Worm (Caenorhabditis elegans) whole organism, late embryonic: ENCODE measurements around the gene srbc-42.

ENCODE experiments used
- K02D7.2 ChIP-seq: sonication (generic microtip); optimal IDR thresholded peaks from 2 replicates; lab custom pipeline; 2017; ENCODE audit warnings: mild to moderate bottlenecking, missing genetic modification characterization, missing compliant biosample characterization
- ahr-1 ChIP-seq: sonication (generic microtip); optimal IDR thresholded peaks from 2 replicates; lab custom pipeline; 2016; ENCODE audit warnings: missing genetic modification characterization, missing compliant biosample characterization
- ceh-18 ChIP-seq: sonication (generic microtip); optimal IDR thresholded peaks from 2 replicates; lab custom pipeline; 2016; ENCODE audit warnings: missing genetic modification characterization, missing compliant biosample characterization
- ceh-19 ChIP-seq: fragments of 200-800 bp; sonication (Bioruptor generic); optimal IDR thresholded peaks from 2 replicates; lab custom pipeline; 2018; ENCODE audit warnings: mild to moderate bottlenecking, missing genetic modification characterization, missing compliant biosample characterization
- ceh-2 ChIP-seq: sonication (generic microtip); optimal IDR thresholded peaks from 2 replicates; lab custom pipeline; 2016; ENCODE audit warnings: missing genotype, missing genetic modification characterization, missing compliant biosample characterization
- ceh-24 ChIP-seq: sonication (generic microtip); optimal IDR thresholded peaks from 2 replicates; lab custom pipeline; 2016; ENCODE audit warnings: mild to moderate bottlenecking, missing genetic modification characterization, missing compliant biosample characterization
- ceh-30 ChIP-seq: fragments of 150-350 bp; optimal IDR thresholded peaks from 2 replicates; lab custom pipeline; 2014; ENCODE audit warnings: missing biosample characterization, missing genetic modification characterization
- ceh-45 ChIP-seq: fragments of 200-800 bp; sonication (Bioruptor generic); IDR thresholded peaks from 2 replicates; pipeline ENCODE4 v1.3.6; 2022; ENCODE audit warnings: missing genetic modification reagents, missing genetic modification characterization, missing compliant biosample characterization
- ceh-6 ChIP-seq: fragments of 200-800 bp; sonication (Bioruptor generic); optimal IDR thresholded peaks from 2 replicates; lab custom pipeline; 2018; ENCODE audit warnings: mild to moderate bottlenecking, missing genetic modification characterization, missing compliant biosample characterization
- ceh-9 ChIP-seq: sonication (generic microtip); optimal IDR thresholded peaks from 2 replicates; lab custom pipeline; 2016; ENCODE audit warnings: mild to moderate bottlenecking, missing genetic modification characterization, inconsistent platforms, missing compliant biosample characterization
- che-1 ChIP-seq: sonication (generic microtip); optimal IDR thresholded peaks from 2 replicates; lab custom pipeline; 2016; ENCODE audit warnings: mild to moderate bottlenecking, missing genetic modification characterization, missing compliant biosample characterization
- elt-2 ChIP-seq: sonication (generic microtip); optimal IDR thresholded peaks from 2 replicates; lab custom pipeline; 2016; ENCODE audit warnings: missing genetic modification reagents, missing genetic modification characterization, missing compliant biosample characterization
- ets-4 ChIP-seq: sonication (generic microtip); optimal IDR thresholded peaks from 2 replicates; lab custom pipeline; 2016; ENCODE audit warnings: missing genetic modification characterization, missing compliant biosample characterization
- eyg-1 ChIP-seq: sonication (generic microtip); optimal IDR thresholded peaks from 2 replicates; lab custom pipeline; 2016; ENCODE audit warnings: missing genotype, missing genetic modification characterization, missing compliant biosample characterization
- hlh-13 ChIP-seq: fragments of 200-800 bp; sonication (Bioruptor generic); optimal IDR thresholded peaks from 2 replicates; lab custom pipeline; 2018; ENCODE audit warnings: mild to moderate bottlenecking, missing genetic modification characterization, missing compliant biosample characterization
- hlh-30 ChIP-seq: sonication (generic microtip); optimal IDR thresholded peaks from 2 replicates; lab custom pipeline; 2017; ENCODE audit warnings: antibody characterized with exemption, missing genetic modification characterization, missing compliant biosample characterization; ENCODE audit not compliant: insufficient read depth
- hlh-6 ChIP-seq: sonication (generic microtip); optimal IDR thresholded peaks from 2 replicates; lab custom pipeline; 2016; ENCODE audit warnings: missing genotype, missing genetic modification characterization, missing compliant biosample characterization
- lim-6 ChIP-seq: sonication (generic microtip); optimal IDR thresholded peaks from 2 replicates; lab custom pipeline; 2016; ENCODE audit warnings: missing genetic modification characterization, missing compliant biosample characterization
- lin-11 ChIP-seq: fragments of 200-800 bp; sonication (Bioruptor generic); optimal IDR thresholded peaks from 2 replicates; lab custom pipeline; 2018; ENCODE audit warnings: mild to moderate bottlenecking, missing genetic modification characterization, missing compliant biosample characterization
- mec-3 ChIP-seq: sonication (generic microtip); optimal IDR thresholded peaks from 2 replicates; lab custom pipeline; 2016; ENCODE audit warnings: borderline replicate concordance, missing genetic modification characterization, missing compliant biosample characterization
- nfya-1 ChIP-seq: sonication (generic microtip); optimal IDR thresholded peaks from 2 replicates; lab custom pipeline; 2017; ENCODE audit warnings: missing genetic modification characterization, mild to moderate bottlenecking, missing compliant biosample characterization, antibody characterized with exemption, moderate library complexity
- nhr-232 ChIP-seq: sonication (generic microtip); optimal IDR thresholded peaks from 2 replicates; lab custom pipeline; 2016; ENCODE audit warnings: missing genetic modification characterization, missing compliant biosample characterization
- npax-4 ChIP-seq: sonication (generic microtip); optimal IDR thresholded peaks from 2 replicates; lab custom pipeline; 2016; ENCODE audit warnings: missing genetic modification characterization, missing compliant biosample characterization
- odd-2 ChIP-seq: sonication (generic microtip); optimal IDR thresholded peaks from 2 replicates; lab custom pipeline; 2017; ENCODE audit warnings: antibody characterized with exemption, mild to moderate bottlenecking, missing genetic modification characterization, missing compliant biosample characterization
- pat-9 ChIP-seq: fragments of 200-800 bp; sonication (Bioruptor generic); optimal IDR thresholded peaks from 2 replicates; lab custom pipeline; 2018; ENCODE audit warnings: mild to moderate bottlenecking, missing genetic modification characterization, moderate library complexity, missing compliant biosample characterization
- pax-1 ChIP-seq: fragments of 150-350 bp; optimal IDR thresholded peaks from 2 replicates; lab custom pipeline; 2014; ENCODE audit warnings: missing biosample characterization, missing genetic modification characterization
- pqm-1 ChIP-seq: sonication (generic microtip); optimal IDR thresholded peaks from 2 replicates; lab custom pipeline; 2016; ENCODE audit warnings: missing genetic modification characterization, missing compliant biosample characterization
- pros-1 ChIP-seq: fragments of 150-350 bp; optimal IDR thresholded peaks from 2 replicates; lab custom pipeline; 2014; ENCODE audit warnings: missing biosample characterization, missing genetic modification reagents, missing genetic modification characterization
- rnt-1 ChIP-seq: sonication (generic microtip); optimal IDR thresholded peaks from 2 replicates; lab custom pipeline; 2016; ENCODE audit warnings: missing genetic modification characterization, missing compliant biosample characterization
- sox-4 ChIP-seq: sonication (generic microtip); optimal IDR thresholded peaks from 2 replicates; lab custom pipeline; 2017; ENCODE audit warnings: mild to moderate bottlenecking, missing genetic modification characterization, inconsistent platforms, missing compliant biosample characterization
- syd-9 ChIP-seq: sonication (generic microtip); optimal IDR thresholded peaks from 2 replicates; lab custom pipeline; 2016; ENCODE audit warnings: mild to moderate bottlenecking, missing genetic modification characterization, moderate library complexity, missing compliant biosample characterization
- tbx-2 ChIP-seq: sonication (generic microtip); optimal IDR thresholded peaks from 2 replicates; lab custom pipeline; 2016; ENCODE audit warnings: missing genetic modification characterization, missing compliant biosample characterization
- unc-42 ChIP-seq: sonication (generic microtip); optimal IDR thresholded peaks from 2 replicates; lab custom pipeline; 2016; ENCODE audit warnings: missing genotype, missing genetic modification characterization, missing compliant biosample characterization
- unc-86 ChIP-seq: sonication (generic microtip); optimal IDR thresholded peaks from 2 replicates; lab custom pipeline; 2016; ENCODE audit warnings: missing genetic modification characterization, missing compliant biosample characterization
- ztf-16 ChIP-seq: sonication (generic microtip); optimal IDR thresholded peaks from 2 replicates; lab custom pipeline; 2017; ENCODE audit warnings: missing genetic modification characterization, missing compliant biosample characterization

srbc-42 gene

DNA sequence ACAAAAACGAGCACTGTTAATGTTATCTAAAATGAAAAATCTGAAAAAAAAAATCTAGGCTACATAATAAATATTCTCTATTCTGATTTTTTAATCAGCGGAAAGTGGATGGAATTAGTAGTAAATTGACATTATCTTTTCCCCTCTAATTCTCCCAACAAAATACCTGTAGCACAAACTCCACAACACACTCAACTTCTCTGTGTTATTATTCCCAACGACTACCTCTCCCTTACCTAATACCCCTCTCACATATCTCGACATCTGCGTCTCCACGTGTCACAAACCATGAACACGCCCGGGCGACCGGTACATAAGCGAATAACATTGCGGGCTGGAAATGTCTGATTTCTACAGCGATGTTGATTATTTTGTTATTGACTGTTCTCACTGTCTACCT lies 7.9 kb downstream of the srbc-42 start, which contains the start of gene cyp-33C2:
TSS of gene cyp-33C2 (plus strand) at position 327 of the 400 bp plus-strand sequence.
- no peak for TF ChIP-seq lim-6 (tag; lab: Kevin White, UChicago)
- no peak for TF ChIP-seq hlh-30 (tag; lab: Kevin White, UChicago)
- no peak for TF ChIP-seq syd-9 (tag; lab: Kevin White, UChicago)
- no peak for TF ChIP-seq eyg-1 (tag; lab: Kevin White, UChicago)
- TF ChIP-seq ceh-6 (GFP tag; lab: Kevin White, UChicago): no peak
- TF ChIP-seq rnt-1 (tag; lab: Kevin White, UChicago): no peak
- TF ChIP-seq pat-9 (tag; lab: Kevin White, UChicago): no peak
- no peak for TF ChIP-seq ztf-16 (tag; lab: Kevin White, UChicago)
- no peak for TF ChIP-seq ceh-9
- TF ChIP-seq odd-2 (tag; lab: Kevin White, UChicago): no peak
- no peak for TF ChIP-seq npax-4 (tag; lab: Kevin White, UChicago)
- no peak for TF ChIP-seq tbx-2
- TF ChIP-seq che-1 (tag; lab: Kevin White, UChicago): no peak
- no peak for TF ChIP-seq mec-3 (tag; lab: Kevin White, UChicago)
- TF ChIP-seq, all 69 proteins: peak for 0

DNA sequence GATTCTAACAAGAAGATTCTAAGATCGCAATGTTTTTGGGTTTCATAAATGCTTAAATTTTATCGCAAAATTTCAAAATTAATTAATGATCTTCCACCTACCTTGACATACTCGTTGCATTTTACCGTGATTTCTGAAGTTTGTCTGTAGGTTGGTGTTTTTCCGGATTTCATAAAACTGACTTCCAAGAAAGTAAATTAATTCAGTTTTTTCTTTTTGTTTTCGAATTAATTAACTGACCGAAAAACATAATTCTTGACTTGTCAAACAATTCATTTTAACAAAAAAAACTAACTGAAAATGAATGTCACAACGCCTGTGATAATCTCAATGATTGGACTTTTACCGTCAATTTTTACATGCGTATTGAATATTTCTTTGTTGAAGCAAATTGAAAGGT lies 9.3 kb downstream of the srbc-42 start, which contains the start of gene srbc-16:
TSS of gene srbc-16 (plus strand) at position 301 of the 400 bp plus-strand sequence.
- TF ChIP-seq unc-86 (no peak), hlh-6 (no peak), ztf-16 (tag; lab: Kevin White, UChicago) (no peak), hlh-13 (GFP tag; lab: Kevin White, UChicago) (no peak), sox-4 (tag; lab: Kevin White, UChicago) (no peak), ets-4 (no peak), ceh-2 (tag; lab: Kevin White, UChicago) (no peak), nhr-232 (tag; lab: Kevin White, UChicago) (no peak), pat-9 (tag; lab: Kevin White, UChicago) (no peak), ceh-30 (tag; lab: Kevin White, UChicago) (no peak), lin-11 (tag; lab: Kevin White, UChicago) (no peak), pros-1 (tag; lab: Kevin White, UChicago) (no peak)

DNA sequence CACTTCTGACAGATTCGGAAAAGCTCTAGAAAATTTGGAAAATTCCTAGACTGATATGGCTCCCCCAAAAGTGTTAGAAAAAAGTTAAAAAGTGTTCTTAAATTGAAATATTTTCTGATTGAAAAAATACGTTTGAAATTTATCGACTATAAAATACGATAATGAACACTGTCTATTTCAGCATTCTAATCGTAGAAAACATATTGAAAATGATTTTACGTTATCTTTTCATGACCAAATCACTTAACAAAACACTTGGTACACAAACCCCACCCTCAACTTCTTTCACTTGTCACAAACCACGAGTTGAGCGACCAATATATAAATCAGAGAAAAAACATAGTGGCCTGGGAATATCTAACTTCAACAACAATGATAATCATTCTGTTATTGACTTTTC lies 11.8 kb downstream of the srbc-42 start, which contains the start of gene cyp-33C1:
TSS of gene cyp-33C1 (plus strand) at position 301 of the 400 bp plus-strand sequence.
- TF ChIP-seq ztf-16 (tag; lab: Kevin White, UChicago) (no peak), ahr-1 (tag; lab: Kevin White, UChicago) (no peak), mec-3 (tag; lab: Kevin White, UChicago) (no peak), ets-4 (no peak), pax-1 (tag; lab: Kevin White, UChicago) (no peak), K02D7.2 (no peak), ceh-18 (tag; lab: Kevin White, UChicago) (no peak)

DNA sequence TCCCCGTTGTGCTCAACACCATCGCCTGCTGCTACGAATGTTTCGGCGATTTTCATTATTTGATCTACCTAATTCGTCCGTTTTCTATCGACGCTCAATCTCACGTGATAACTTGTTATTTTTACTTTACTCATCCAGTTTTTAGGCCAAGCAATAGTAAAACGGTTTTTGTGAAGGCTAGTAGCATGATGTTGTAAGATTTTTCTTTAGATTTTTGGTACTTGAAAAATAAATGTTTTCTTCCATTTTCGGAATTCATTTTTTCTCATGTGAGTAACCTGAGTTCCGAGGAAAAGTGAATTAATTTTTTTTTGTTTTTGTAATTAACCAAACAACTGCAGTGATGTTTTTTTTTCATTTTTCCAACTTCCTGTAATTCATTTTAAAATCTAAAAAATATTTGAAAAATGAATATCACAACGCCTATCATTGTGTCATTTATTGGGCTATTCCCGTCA lies 13.7 kb downstream of the srbc-42 start, which contains the start of gene srbc-17:
TSS of gene srbc-17 (plus strand) at position 408 of the 458 bp plus-strand sequence.
- no peak for TF ChIP-seq eyg-1 (tag; lab: Kevin White, UChicago)

DNA sequence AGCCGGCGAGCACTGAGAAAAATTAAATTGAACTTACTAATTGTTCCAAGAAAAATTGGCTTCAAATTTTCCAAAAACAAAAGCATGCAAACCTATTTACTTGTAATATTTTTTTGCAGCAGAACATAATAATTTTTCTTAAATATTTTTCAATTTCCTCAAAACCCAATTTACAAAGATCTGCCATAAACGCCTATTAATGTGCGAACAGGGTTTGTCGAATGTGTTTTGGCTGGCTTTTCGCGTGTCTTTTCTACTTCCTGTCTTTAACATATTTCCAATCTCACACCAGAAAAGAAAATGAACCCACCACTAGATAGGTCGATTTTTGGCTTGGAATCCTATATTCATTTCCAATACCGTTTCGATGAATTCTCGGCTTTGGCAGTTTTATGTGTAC lies 15.8 kb downstream of the srbc-42 start, which contains the start of gene C45H4.18:
TSS of gene C45H4.18 (plus strand) at position 301 of the 400 bp plus-strand sequence.
- TF ChIP-seq lin-11 (tag; lab: Kevin White, UChicago) (no peak), ceh-45 (GFP tag; lab: Robert Waterston, UW) (no peak), unc-42 (tag; lab: Kevin White, UChicago) (no peak), hlh-30 (tag; lab: Kevin White, UChicago) (no peak), unc-86 (no peak), ceh-19 (no peak), pat-9 (tag; lab: Kevin White, UChicago) (no peak), nfya-1 (tag; lab: Kevin White, UChicago) (no peak), ceh-9 (no peak), K02D7.2 (no peak), hlh-6 (no peak), pqm-1 (no peak), ceh-2 (tag; lab: Kevin White, UChicago) (no peak), ceh-24 (tag; lab: Kevin White, UChicago) (no peak), elt-2 (tag; lab: Kevin White, UChicago) (no peak)
